Fruit fly (Drosophila melanogaster): ENCODE results near the gene CG3792.

DNA sequence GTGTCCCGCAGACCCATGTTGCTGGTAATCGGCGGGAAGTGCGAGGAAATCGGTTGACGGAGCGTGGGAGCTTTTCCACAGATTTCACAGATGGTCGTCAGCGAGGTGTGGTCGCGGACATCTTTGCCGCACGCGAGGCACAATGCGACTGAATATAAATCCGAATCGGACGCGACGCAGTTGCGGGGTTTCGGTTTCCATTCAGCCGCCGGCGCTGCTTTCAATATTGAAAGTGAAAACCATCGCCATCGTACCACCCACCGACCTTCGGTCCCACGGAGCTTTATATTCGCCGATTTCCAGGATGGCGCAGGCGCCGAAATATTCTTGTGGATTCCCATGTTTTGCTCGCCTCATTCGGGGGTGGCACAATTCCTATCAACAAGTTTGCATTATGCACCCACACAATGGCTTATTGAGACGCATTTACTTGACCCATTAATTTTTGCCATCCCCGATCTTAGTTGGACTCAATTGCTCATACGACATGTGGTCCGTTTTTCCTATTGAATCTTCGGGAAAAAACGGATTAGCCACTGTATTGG is 40.7 kb upstream of the CG3792 start, which contains the start of gene hoe2:
- TF ChIP-seq psq (optimal IDR thresholded peaks at IDR 0.05), result no peak
- no peak for TF ChIP-seq h (optimal IDR thresholded peaks at IDR 0.05)
- TF ChIP-seq ttk (optimal IDR thresholded peaks at IDR 0.05), result no peak
- TF ChIP-seq Sin3A (optimal IDR thresholded peaks at IDR 0.05), result no peak
- no peak for TF ChIP-seq insv (optimal IDR thresholded peaks at IDR 0.05)
